Worm (Caenorhabditis elegans): ENCODE results near the gene exp-1.

The exp-1 gene

DNA sequence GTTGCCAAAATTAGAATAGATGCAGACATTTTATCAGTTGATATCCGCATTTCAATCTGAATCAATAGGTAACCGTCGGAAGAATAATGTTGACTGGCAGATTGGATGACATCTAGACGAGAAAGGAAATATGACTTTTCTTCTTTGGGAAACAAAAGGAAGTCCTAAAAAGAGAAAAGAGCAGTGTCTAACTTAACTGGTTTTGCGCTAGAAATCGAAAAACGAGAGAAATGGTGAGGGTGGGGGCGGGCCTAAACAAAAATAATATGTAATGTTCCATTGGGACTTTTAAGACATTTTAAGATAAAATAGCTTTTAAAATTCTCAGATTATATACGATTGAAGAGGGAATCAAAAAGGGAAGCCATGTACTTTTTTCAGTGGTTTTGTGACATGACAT is at the start of gene exp-1:
TSS of gene exp-1 (minus strand) at position 101 of the 400 bp plus-strand sequence.
- TF ChIP-seq B0310.2 (tag; optimal IDR thresholded peaks at IDR 0.05): no peak
- TF ChIP-seq tbx-11 (GFP tag; IDR thresholded peaks at IDR 0.05): no peak
- no peak for TF ChIP-seq pes-1 (GFP tag; IDR thresholded peaks at IDR 0.05)
- TF ChIP-seq scrt-1 (GFP tag; IDR thresholded peaks at IDR 0.05): no peak
- no peak for TF ChIP-seq ama-1 (optimal IDR thresholded peaks at IDR 0.05)
- no peak for TF ChIP-seq tbx-37 (GFP tag; conservative IDR thresholded peaks at IDR 0.05)
- no peak for TF ChIP-seq hmbx-1 (tag; optimal IDR thresholded peaks at IDR 0.05)
- TF ChIP-seq ceh-13 (GFP tag; optimal IDR thresholded peaks at IDR 0.05): no peak
- no peak for TF ChIP-seq tra-4 (tag; optimal IDR thresholded peaks at IDR 0.05)
- no peak for TF ChIP-seq hnd-1 (tag; optimal IDR thresholded peaks at IDR 0.05)

DNA sequence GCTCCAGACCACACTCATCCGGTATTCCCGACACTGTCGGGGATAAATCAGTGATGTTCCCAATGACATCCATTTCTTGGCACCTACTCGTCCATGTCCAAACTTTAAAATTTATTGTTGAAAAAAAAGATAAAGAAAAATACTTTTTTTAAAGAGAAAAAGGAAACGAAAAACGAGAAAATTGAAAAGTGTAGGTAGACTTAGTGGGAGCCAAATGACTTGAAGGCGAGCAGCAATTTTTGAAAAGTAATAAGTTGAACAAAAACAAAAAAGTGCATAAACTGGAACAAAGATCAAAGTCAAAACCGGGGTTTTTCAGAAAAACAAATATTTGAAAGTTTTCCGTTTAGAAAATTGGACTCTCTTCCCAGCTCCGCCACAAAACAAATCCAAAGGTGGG is 47.2 kb upstream of the exp-1 start, which contains the start of gene daf-37:
TSS of gene daf-37 (minus strand) at position 101 of the 400 bp plus-strand sequence.
- TF ChIP-seq pes-1 (GFP tag; IDR thresholded peaks at IDR 0.05) (no peak), tbx-37 (GFP tag; conservative IDR thresholded peaks at IDR 0.05) (no peak), F13C5.2 (tag; optimal IDR thresholded peaks at IDR 0.05) (no peak), hmbx-1 (tag; optimal IDR thresholded peaks at IDR 0.05) (no peak), tbx-11 (GFP tag; IDR thresholded peaks at IDR 0.05) (no peak), aly-1 (tag; optimal IDR thresholded peaks at IDR 0.05) (no peak), hmg-4 (GFP tag; optimal IDR thresholded peaks at IDR 0.05) (no peak), scrt-1 (GFP tag; IDR thresholded peaks at IDR 0.05) (no peak), hnd-1 (tag; optimal IDR thresholded peaks at IDR 0.05) (no peak), B0310.2 (tag; optimal IDR thresholded peaks at IDR 0.05) (no peak), ceh-13 (GFP tag; optimal IDR thresholded peaks at IDR 0.05) (no peak), tra-4 (tag; optimal IDR thresholded peaks at IDR 0.05) (no peak), flt-1 (GFP tag; IDR thresholded peaks at IDR 0.05) (no peak), sea-1 (GFP tag; conservative IDR thresholded peaks at IDR 0.05) (no peak), ceh-36 (tag; optimal IDR thresholded peaks at IDR 0.05) (no peak), ama-1 (optimal IDR thresholded peaks at IDR 0.05) (no peak)

ce11 chrII:6207252-6207651 is 46.4 kb upstream of the exp-1 start:
- TF ChIP-seq B0310.2 (tag; optimal IDR thresholded peaks at IDR 0.05): no peak
- TF ChIP-seq tbx-37 (GFP tag; conservative IDR thresholded peaks at IDR 0.05): no peak
- no peak for TF ChIP-seq aly-1 (tag; optimal IDR thresholded peaks at IDR 0.05)
- TF ChIP-seq ceh-36 (tag; optimal IDR thresholded peaks at IDR 0.05): no peak
- no peak for TF ChIP-seq hnd-1 (tag; optimal IDR thresholded peaks at IDR 0.05)
- no peak for TF ChIP-seq tbx-11 (GFP tag; IDR thresholded peaks at IDR 0.05)
- TF ChIP-seq ets-7 (tag; optimal IDR thresholded peaks at IDR 0.05): no peak
- no peak for TF ChIP-seq flt-1 (GFP tag; IDR thresholded peaks at IDR 0.05)
- TF ChIP-seq tra-4 (tag; optimal IDR thresholded peaks at IDR 0.05): no peak
- no peak for TF ChIP-seq scrt-1 (GFP tag; IDR thresholded peaks at IDR 0.05)
- no peak for TF ChIP-seq hmbx-1 (tag; optimal IDR thresholded peaks at IDR 0.05)
- TF ChIP-seq pes-1 (GFP tag; IDR thresholded peaks at IDR 0.05): no peak
- TF ChIP-seq F13C5.2 (tag; optimal IDR thresholded peaks at IDR 0.05): no peak
- TF ChIP-seq hmg-4 (GFP tag; optimal IDR thresholded peaks at IDR 0.05): no peak
- TF ChIP-seq sea-1 (GFP tag; conservative IDR thresholded peaks at IDR 0.05): no peak
- no peak for TF ChIP-seq ceh-13 (GFP tag; optimal IDR thresholded peaks at IDR 0.05)
- no peak for TF ChIP-seq ama-1 (optimal IDR thresholded peaks at IDR 0.05)

- no peak for TF ChIP-seq pes-1 (GFP tag; IDR thresholded peaks at IDR 0.05)
- TF ChIP-seq ceh-13 (GFP tag; optimal IDR thresholded peaks at IDR 0.05): no peak
- no peak for TF ChIP-seq ceh-36 (tag; optimal IDR thresholded peaks at IDR 0.05)
- TF ChIP-seq hmbx-1 (tag; optimal IDR thresholded peaks at IDR 0.05): no peak
- TF ChIP-seq sea-1 (GFP tag; conservative IDR thresholded peaks at IDR 0.05): no peak
- TF ChIP-seq aly-1 (tag; optimal IDR thresholded peaks at IDR 0.05): no peak
- no peak for TF ChIP-seq F13C5.2 (tag; optimal IDR thresholded peaks at IDR 0.05)
- TF ChIP-seq tbx-37 (GFP tag; conservative IDR thresholded peaks at IDR 0.05): no peak
- TF ChIP-seq hnd-1 (tag; optimal IDR thresholded peaks at IDR 0.05): no peak
- no peak for TF ChIP-seq scrt-1 (GFP tag; IDR thresholded peaks at IDR 0.05)
- TF ChIP-seq tra-4 (tag; optimal IDR thresholded peaks at IDR 0.05): no peak
- TF ChIP-seq B0310.2 (tag; optimal IDR thresholded peaks at IDR 0.05): no peak
- no peak for TF ChIP-seq tbx-11 (GFP tag; IDR thresholded peaks at IDR 0.05)
- no peak for TF ChIP-seq flt-1 (GFP tag; IDR thresholded peaks at IDR 0.05)
- TF ChIP-seq ets-7 (tag; optimal IDR thresholded peaks at IDR 0.05): no peak
- TF ChIP-seq hmg-4 (GFP tag; optimal IDR thresholded peaks at IDR 0.05): no peak
- TF ChIP-seq ama-1 (optimal IDR thresholded peaks at IDR 0.05): no peak
These were observed 42.0 kb upstream of the exp-1 start, which contains the start of gene C30B5.17 for ce11 chrII:6202910-6203309. TSS of gene C30B5.17 (minus strand) at chrII:6203010.

DNA sequence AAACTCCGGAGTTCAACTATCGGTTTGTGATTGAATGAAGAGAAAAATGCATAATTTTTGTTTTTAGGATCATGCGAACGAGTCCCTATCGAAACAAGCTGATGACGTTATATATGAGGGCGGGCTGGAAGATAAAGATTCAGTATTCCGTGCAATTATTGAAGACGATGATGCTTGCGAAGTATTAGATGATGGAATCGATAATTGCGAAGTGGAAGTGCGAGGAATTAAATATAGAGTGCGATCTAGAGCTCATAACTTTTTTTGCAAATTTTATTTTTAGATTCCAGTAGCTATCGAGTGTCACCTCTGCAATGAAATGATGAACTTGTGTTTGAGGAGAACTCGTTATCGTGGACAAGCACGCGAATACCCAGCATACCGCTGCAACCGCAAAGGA is 38.1 kb upstream of the exp-1 start:
- TF ChIP-seq hnd-1 (tag; optimal IDR thresholded peaks at IDR 0.05) (no peak), sea-1 (GFP tag; conservative IDR thresholded peaks at IDR 0.05) (no peak)

ce11 chrII:6198468-6198867 is 37.6 kb upstream of the exp-1 start, which contains the start of gene szy-4:
TSS of gene szy-4 (plus strand) at chrII:6198696.
- TF ChIP-seq pes-1 (GFP tag; IDR thresholded peaks at IDR 0.05): no peak
- TF ChIP-seq hmbx-1 (tag; optimal IDR thresholded peaks at IDR 0.05): no peak
- TF ChIP-seq ama-1 (optimal IDR thresholded peaks at IDR 0.05): no peak
- TF ChIP-seq flt-1 (GFP tag; IDR thresholded peaks at IDR 0.05): no peak
- TF ChIP-seq tbx-37 (GFP tag; conservative IDR thresholded peaks at IDR 0.05): no peak
- no peak for TF ChIP-seq tbx-11 (GFP tag; IDR thresholded peaks at IDR 0.05)
- no peak for TF ChIP-seq aly-1 (tag; optimal IDR thresholded peaks at IDR 0.05)
- no peak for TF ChIP-seq sea-1 (GFP tag; conservative IDR thresholded peaks at IDR 0.05)
- TF ChIP-seq hmg-4 (GFP tag; optimal IDR thresholded peaks at IDR 0.05): no peak
- no peak for TF ChIP-seq hnd-1 (tag; optimal IDR thresholded peaks at IDR 0.05)
- TF ChIP-seq tra-4 (tag; optimal IDR thresholded peaks at IDR 0.05): no peak
- TF ChIP-seq F13C5.2 (tag; optimal IDR thresholded peaks at IDR 0.05): no peak

DNA sequence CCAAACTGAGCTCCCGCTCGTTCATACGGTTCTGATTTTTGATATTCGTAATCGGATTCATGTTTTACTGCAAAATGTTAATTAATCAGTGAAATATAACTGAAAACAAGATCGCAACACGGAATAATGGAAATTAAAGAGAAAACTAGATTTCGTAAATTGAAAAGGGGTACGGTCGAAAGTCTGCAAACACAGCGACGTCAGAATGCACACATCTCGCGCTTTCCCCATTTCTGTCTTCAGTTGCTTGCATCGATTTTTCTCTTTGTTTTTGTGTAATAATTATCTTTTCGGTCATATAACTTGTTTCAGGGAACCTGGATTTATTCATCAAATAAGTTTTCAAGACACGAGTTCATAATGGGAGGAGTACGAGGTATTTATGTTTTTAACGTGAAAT is 36.0 kb upstream of the exp-1 start, which contains the start of the genes rbmx-2 and C30B5.2:
TSS of gene rbmx-2 (minus strand) at position 74 of the 400 bp plus-strand sequence.
TSS of gene C30B5.2 (plus strand) at position 306 of the 400 bp plus-strand sequence.
- TF ChIP-seq pes-1 (GFP tag; IDR thresholded peaks at IDR 0.05): no peak
- TF ChIP-seq flt-1 (GFP tag; IDR thresholded peaks at IDR 0.05): no peak
- no peak for TF ChIP-seq ceh-13 (GFP tag; optimal IDR thresholded peaks at IDR 0.05)
- TF ChIP-seq sea-1 (GFP tag; conservative IDR thresholded peaks at IDR 0.05): no peak
